Worm (Caenorhabditis elegans): Measurements from ENCODE around the gene F53F4.15.
A peak's percentile ranks its signal among the peaks of the same experiment; 100 is the strongest.

The F53F4.15 gene

ce11 chrV:13620676-13621075 is at the start of gene F53F4.15:
Gene F53F4.15 (plus strand): TSS chrV:13620976.
- no peak for TF ChIP-seq lin-15B (tag; optimal IDR thresholded peaks at IDR 0.05)
- no peak for TF ChIP-seq daf-16 (GFP tag; optimal IDR thresholded peaks at IDR 0.05)
- TF ChIP-seq daf-16 (tag; optimal IDR thresholded peaks at IDR 0.05), result no peak
- TF ChIP-seq egl-27 (tag; optimal IDR thresholded peaks at IDR 0.05), result no peak
- no peak for TF ChIP-seq lsy-2 (tag; optimal IDR thresholded peaks at IDR 0.05)
- TF ChIP-seq lir-3 (tag; optimal IDR thresholded peaks at IDR 0.05), result no peak
- TF ChIP-seq ama-1 (optimal IDR thresholded peaks at IDR 0.05), result no peak
- TF ChIP-seq egl-43 (GFP tag; IDR thresholded peaks at IDR 0.05), result no peak
- no peak for TF ChIP-seq mxl-3 (GFP tag; optimal IDR thresholded peaks at IDR 0.05)
- no peak for TF ChIP-seq cey-2 (tag; optimal IDR thresholded peaks at IDR 0.05; ENCODE audit: borderline replicate concordance, insufficient read depth)
- no peak for TF ChIP-seq set-16 (GFP tag; IDR thresholded peaks at IDR 0.05)
- no peak for TF ChIP-seq unc-62 (GFP tag; optimal IDR thresholded peaks at IDR 0.05 in 1 of 2)
- no peak for TF ChIP-seq unc-62 (tag; optimal IDR thresholded peaks at IDR 0.05)
- no peak for TF ChIP-seq fkh-10 (GFP tag; optimal IDR thresholded peaks at IDR 0.05)
- TF ChIP-seq gei-8 (GFP tag; optimal IDR thresholded peaks at IDR 0.05), result no peak
- TF ChIP-seq nhr-11 (tag; optimal IDR thresholded peaks at IDR 0.05), result no peak

ce11 chrV:13571714-13572258 is 49.0 kb upstream of the F53F4.15 start, which contains the start of gene C50B8.4:
Gene C50B8.4 (plus strand): TSS chrV:13572012.
- no peak for TF ChIP-seq spr-3 (GFP tag; optimal IDR thresholded peaks at IDR 0.05)
- no peak for TF ChIP-seq sdz-12 (GFP tag; optimal IDR thresholded peaks at IDR 0.05)
- no peak for TF ChIP-seq daf-16 (GFP tag; optimal IDR thresholded peaks at IDR 0.05)
- peak; percentile 84 for TF ChIP-seq daf-16 (tag; optimal IDR thresholded peaks at IDR 0.05)
- TF ChIP-seq nhr-41 (GFP tag; IDR thresholded peaks at IDR 0.05), result no peak
- TF ChIP-seq attf-4 (tag; optimal IDR thresholded peaks at IDR 0.05), result no peak
- TF ChIP-seq snpc-4 (tag; optimal IDR thresholded peaks at IDR 0.05), result no peak
- TF ChIP-seq zag-1 (tag; optimal IDR thresholded peaks at IDR 0.05), result no peak
- no peak for TF ChIP-seq nhr-10 (tag; optimal IDR thresholded peaks at IDR 0.05)
- TF ChIP-seq nhr-77 (tag; optimal IDR thresholded peaks at IDR 0.05), result peak; percentile 28
- no peak for TF ChIP-seq lin-15B (tag; optimal IDR thresholded peaks at IDR 0.05)
- TF ChIP-seq lin-39 (tag; optimal IDR thresholded peaks at IDR 0.05), result no peak
- TF ChIP-seq egl-27 (tag; optimal IDR thresholded peaks at IDR 0.05), result no peak
- no peak for TF ChIP-seq T26A8.4 (GFP tag; IDR thresholded peaks at IDR 0.05)
- no peak for TF ChIP-seq dpl-1 (GFP tag; optimal IDR thresholded peaks at IDR 0.05)
- TF ChIP-seq zip-2 (tag; optimal IDR thresholded peaks at IDR 0.05), result no peak
- TF ChIP-seq dmd-8 (GFP tag; IDR thresholded peaks at IDR 0.05), result no peak
- no peak for TF ChIP-seq hmg-1.1 (GFP tag; IDR thresholded peaks at IDR 0.05)
- no peak for TF ChIP-seq ZK337.2 (GFP tag; IDR thresholded peaks at IDR 0.05)
- TF ChIP-seq spr-1 (tag; optimal IDR thresholded peaks at IDR 0.05), result no peak
- no peak for TF ChIP-seq rbr-2 (tag; optimal IDR thresholded peaks at IDR 0.05)
- TF ChIP-seq ceh-20 (GFP tag; IDR thresholded peaks at IDR 0.05), result no peak
- TF ChIP-seq tra-1 (GFP tag; IDR thresholded peaks at IDR 0.05), result no peak
- TF ChIP-seq Y48G9A.11 (GFP tag; IDR thresholded peaks at IDR 0.05), result no peak
- TF ChIP-seq nhr-48 (tag; optimal IDR thresholded peaks at IDR 0.05), result no peak
- TF ChIP-seq nhr-102 (tag; optimal IDR thresholded peaks at IDR 0.05), result no peak
- no peak for TF ChIP-seq mdl-1 (tag; optimal IDR thresholded peaks at IDR 0.05)
- TF ChIP-seq dve-1 (tag; optimal IDR thresholded peaks at IDR 0.05; ENCODE audit: insufficient read depth), result peak; percentile 46
- TF ChIP-seq pqm-1 (tag; optimal IDR thresholded peaks at IDR 0.05), result peak; percentile 66
- TF ChIP-seq egl-43 (GFP tag; IDR thresholded peaks at IDR 0.05), result no peak
- TF ChIP-seq aha-1 (tag), result peak; percentile 95
- peak; percentile 39 for TF ChIP-seq nhr-28 (tag; optimal IDR thresholded peaks at IDR 0.05)
- TF ChIP-seq hlh-11 (tag; optimal IDR thresholded peaks at IDR 0.05), result peak; percentile 75
- no peak for TF ChIP-seq R02D3.7 (tag; optimal IDR thresholded peaks at IDR 0.05)
- no peak for TF ChIP-seq lsy-2 (tag; optimal IDR thresholded peaks at IDR 0.05)
- TF ChIP-seq nhr-6 (tag; optimal IDR thresholded peaks at IDR 0.05), result peak; percentile 61
- no peak for TF ChIP-seq nhr-42 (GFP tag; IDR thresholded peaks at IDR 0.05)
- peak; percentile 40 for TF ChIP-seq mxl-3 (GFP tag; optimal IDR thresholded peaks at IDR 0.05)
- peak in 1 of 2 experiments; percentile 25 for TF ChIP-seq unc-62 (GFP tag; optimal IDR thresholded peaks at IDR 0.05 in 1 of 2)
- no peak for TF ChIP-seq unc-62 (tag; optimal IDR thresholded peaks at IDR 0.05)
- TF ChIP-seq tag-97 (GFP tag; IDR thresholded peaks at IDR 0.05), result no peak
- TF ChIP-seq dmd-6 (GFP tag; IDR thresholded peaks at IDR 0.05), result peak; percentile 26; the same call in 1 of the 2 replicates
- no peak for TF ChIP-seq nhr-111 (GFP tag; optimal IDR thresholded peaks at IDR 0.05)
